Worm (Caenorhabditis elegans): ENCODE measurements around the gene acl-14.

acl-14 gene

DNA sequence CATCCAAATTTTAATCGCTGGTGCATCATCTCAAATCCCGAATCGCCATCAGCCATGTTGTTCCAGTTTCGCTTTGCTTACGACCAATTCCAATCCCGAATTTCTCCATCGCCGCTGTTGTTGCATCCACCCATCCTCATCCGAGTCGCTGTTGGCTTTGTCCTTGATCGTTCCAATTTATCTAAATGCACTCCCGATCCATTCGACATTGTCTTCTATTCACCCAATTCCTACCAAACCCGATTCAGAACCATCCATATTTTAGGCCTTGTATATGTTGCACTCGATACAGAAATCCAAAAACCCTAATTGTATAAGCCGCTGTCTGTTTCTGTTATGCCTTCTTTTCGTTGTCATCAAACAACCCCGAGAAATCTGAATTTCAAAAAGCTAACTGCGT lies 6.9 kb upstream of the acl-14 start (continued):
- TF ChIP-seq snpc-1.2 (GFP tag; IDR thresholded peaks at IDR 0.05), result peak; percentile 70; the same call in 1 of the 2 replicates
- no peak for TF ChIP-seq nhr-77 (tag; optimal IDR thresholded peaks at IDR 0.05)
- TF ChIP-seq unc-39 (tag; optimal IDR thresholded peaks at IDR 0.05), result no peak
- peak; percentile 80 for TF ChIP-seq egl-43 (GFP tag; IDR thresholded peaks at IDR 0.05)
- TF ChIP-seq unc-62 (GFP tag; optimal IDR thresholded peaks at IDR 0.05 in 1 of 2), result no peak
- no peak for TF ChIP-seq unc-62 (tag; optimal IDR thresholded peaks at IDR 0.05)
- TF ChIP-seq lin-39 (tag; optimal IDR thresholded peaks at IDR 0.05), result no peak
- TF ChIP-seq ceh-44 (GFP tag; IDR thresholded peaks at IDR 0.05), result no peak
- TF ChIP-seq dve-1 (tag; optimal IDR thresholded peaks at IDR 0.05; ENCODE audit: insufficient read depth), result no peak
- no peak for TF ChIP-seq mxl-3 (GFP tag; optimal IDR thresholded peaks at IDR 0.05)
- peak; percentile 61; the same call in 1 of the 2 replicates for TF ChIP-seq saeg-2 (GFP tag; IDR thresholded peaks at IDR 0.05)
- no peak for TF ChIP-seq ceh-28 (tag; optimal IDR thresholded peaks at IDR 0.05)
- peak; percentile 95 for TF ChIP-seq zfp-3 (GFP tag; conservative IDR thresholded peaks at IDR 0.05)
- 0 out of 4 replicates have a peak, but pooled peaks of 1 of the 2 experiments have one; percentile 64 for TF ChIP-seq madf-5 (GFP tag; IDR thresholded peaks at IDR 0.05)
- peak; percentile 64; the same call in 1 of the 2 replicates for TF ChIP-seq D1046.2 (GFP tag; IDR thresholded peaks at IDR 0.05)
- no peak for TF ChIP-seq nhr-11 (tag; optimal IDR thresholded peaks at IDR 0.05)
- TF ChIP-seq daf-8 (GFP tag; IDR thresholded peaks at IDR 0.05), result no peak
- no peak for TF ChIP-seq lin-15B (tag; optimal IDR thresholded peaks at IDR 0.05)
- no peak; the same call in none of the 2 replicates for TF ChIP-seq dmd-6 (GFP tag; IDR thresholded peaks at IDR 0.05)

DNA sequence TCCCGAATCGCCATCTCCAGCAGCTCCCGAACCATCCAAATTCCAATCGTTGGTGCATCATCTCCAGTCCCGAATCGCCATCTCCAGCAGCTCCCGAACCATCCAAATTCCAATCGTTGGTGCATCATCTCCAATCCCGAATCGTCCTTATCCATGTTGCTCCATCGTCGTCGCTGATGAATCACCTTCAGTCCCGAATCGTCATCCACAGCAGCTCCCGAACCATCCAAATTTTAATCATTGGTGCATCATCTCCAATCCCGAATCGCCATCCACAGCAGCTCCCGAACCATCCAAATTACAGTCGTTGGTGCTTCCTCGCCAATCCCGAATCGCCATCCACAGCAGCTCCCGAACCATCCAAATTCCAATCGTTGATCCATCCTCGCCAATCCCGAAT lies 5.9 kb upstream of the acl-14 start:
- peak; percentile 30; the same call in 1 of the 2 replicates for TF ChIP-seq mxl-2 (GFP tag; conservative IDR thresholded peaks at IDR 0.05)
- TF ChIP-seq F26F4.8 (GFP tag; conservative IDR thresholded peaks at IDR 0.05), result 0 out of 2 replicates have a peak, but pooled peaks have one; percentile 8
- TF ChIP-seq madf-5 (GFP tag; IDR thresholded peaks at IDR 0.05), result 0 out of 4 replicates have a peak, but pooled peaks of 1 of the 2 experiments have one; percentile 55
- TF ChIP-seq T26A8.4 (GFP tag; IDR thresholded peaks at IDR 0.05), result peak; percentile 65
- 0 out of 2 replicates have a peak, but pooled peaks have one; percentile 37 for TF ChIP-seq mdt-29 (GFP tag; IDR thresholded peaks at IDR 0.05)
- peak; percentile 81 for TF ChIP-seq egl-43 (GFP tag; IDR thresholded peaks at IDR 0.05)
- peak; percentile 69; the same call in 1 of the 2 replicates for TF ChIP-seq zfp-3 (GFP tag; conservative IDR thresholded peaks at IDR 0.05)
- TF ChIP-seq zip-11 (GFP tag; IDR thresholded peaks at IDR 0.05), result 0 out of 2 replicates have a peak, but pooled peaks have one; percentile 47
- TF ChIP-seq lin-38 (GFP tag; IDR thresholded peaks at IDR 0.05), result peak; percentile 42; the same call in 1 of the 2 replicates

DNA sequence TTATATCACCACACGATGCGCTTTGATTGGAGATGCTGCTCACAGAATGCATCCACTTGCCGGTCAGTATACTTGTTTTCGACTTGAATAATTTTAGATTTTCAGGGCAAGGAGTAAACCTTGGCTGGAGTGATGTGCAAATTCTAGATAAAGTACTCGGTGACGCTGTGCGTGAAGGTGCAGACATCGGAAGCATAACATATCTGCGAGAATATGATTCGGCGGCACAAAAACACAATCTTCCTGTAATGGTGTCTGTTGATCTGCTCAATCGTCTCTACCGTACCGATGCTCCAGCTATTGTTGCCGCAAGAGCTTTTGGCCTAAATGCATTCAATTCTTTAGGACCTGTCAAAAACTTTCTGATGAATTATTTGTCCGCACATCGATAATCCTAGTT lies 5.0 kb upstream of the acl-14 start:
- TF ChIP-seq Y105C5A.15 (GFP tag; IDR thresholded peaks at IDR 0.05) (no peak), nhr-25 (tag; optimal IDR thresholded peaks at IDR 0.05; ENCODE audit: borderline replicate concordance, insufficient read depth) (peak; percentile 24), lsy-2 (tag; optimal IDR thresholded peaks at IDR 0.05) (peak in 1 of 2 experiments; percentile 41), dmd-8 (GFP tag; IDR thresholded peaks at IDR 0.05) (0 out of 2 replicates have a peak, but pooled peaks have one; percentile 36), lin-39 (tag; optimal IDR thresholded peaks at IDR 0.05) (no peak), nhr-102 (tag; optimal IDR thresholded peaks at IDR 0.05) (peak; percentile 59), unc-39 (tag; optimal IDR thresholded peaks at IDR 0.05) (no peak), sdz-12 (GFP tag; optimal IDR thresholded peaks at IDR 0.05) (peak; percentile 31), T26A8.4 (GFP tag; IDR thresholded peaks at IDR 0.05) (peak; percentile 86), egl-43 (GFP tag; IDR thresholded peaks at IDR 0.05) (peak; percentile 71), aha-1 (tag) (peak; percentile 96), lin-29 (GFP tag; IDR thresholded peaks at IDR 0.05) (0 out of 2 replicates have a peak, but pooled peaks have one; percentile 22), tag-97 (GFP tag; IDR thresholded peaks at IDR 0.05) (no peak), mes-2 (tag; optimal IDR thresholded peaks at IDR 0.05; ENCODE audit: poor library complexity, severe bottlenecking) (peak; percentile 64), mep-1 (tag; optimal IDR thresholded peaks at IDR 0.05) (peak; percentile 52), dve-1 (tag; optimal IDR thresholded peaks at IDR 0.05; ENCODE audit: insufficient read depth) (no peak), ZK546.5 (tag; optimal IDR thresholded peaks at IDR 0.05) (no peak), nhr-42 (GFP tag; IDR thresholded peaks at IDR 0.05) (peak; percentile 73; the same call in 1 of the 2 replicates), ama-1 (optimal IDR thresholded peaks at IDR 0.05) (peak; percentile 96), spr-3 (GFP tag; optimal IDR thresholded peaks at IDR 0.05) (no peak), hif-1 (tag; optimal IDR thresholded peaks at IDR 0.05) (peak in 1 of 2 experiments; percentile 32), duxl-1 (tag; optimal IDR thresholded peaks at IDR 0.05; ENCODE audit: poor library complexity) (peak; percentile 71), gei-8 (GFP tag; optimal IDR thresholded peaks at IDR 0.05) (no peak), T20F7.1 (GFP tag; optimal IDR thresholded peaks at IDR 0.05) (peak; percentile 23), lin-38 (GFP tag; IDR thresholded peaks at IDR 0.05) (peak; percentile 41; the same call in 1 of the 2 replicates), F26F4.8 (GFP tag; conservative IDR thresholded peaks at IDR 0.05) (0 out of 2 replicates have a peak, but pooled peaks have one; percentile 31), daf-16 (GFP tag; optimal IDR thresholded peaks at IDR 0.05) (no peak), daf-16 (tag; optimal IDR thresholded peaks at IDR 0.05) (peak; percentile 29)
